Worm (Caenorhabditis elegans) whole organism, late embryonic: ENCODE measurements around the gene txt-6.

ENCODE experiments used
- K02D7.2 ChIP-seq: sonication (generic microtip); optimal IDR thresholded peaks from 2 replicates; lab custom pipeline; 2017; ENCODE audit warnings: mild to moderate bottlenecking, missing genetic modification characterization, missing compliant biosample characterization
- K09A11.1 ChIP-seq: sonication (generic microtip); optimal IDR thresholded peaks from 2 replicates; lab custom pipeline; 2017; ENCODE audit warnings: antibody characterized with exemption, mild to moderate bottlenecking, missing genetic modification characterization, missing compliant biosample characterization; ENCODE audit not compliant: insufficient read depth
- T23F11.4 ChIP-seq: fragments of 200-800 bp; sonication (Bioruptor generic); optimal IDR thresholded peaks from 2 replicates; lab custom pipeline; 2018; ENCODE audit warnings: mild to moderate bottlenecking, missing genetic modification characterization, missing compliant biosample characterization
- Y22D7AL.16 ChIP-seq: sonication (generic microtip); optimal IDR thresholded peaks from 2 replicates; lab custom pipeline; 2016; ENCODE audit warnings: missing genetic modification characterization, missing compliant biosample characterization
- ceh-18 ChIP-seq: sonication (generic microtip); optimal IDR thresholded peaks from 2 replicates; lab custom pipeline; 2016; ENCODE audit warnings: missing genetic modification characterization, missing compliant biosample characterization
- ceh-24 ChIP-seq: sonication (generic microtip); optimal IDR thresholded peaks from 2 replicates; lab custom pipeline; 2016; ENCODE audit warnings: mild to moderate bottlenecking, missing genetic modification characterization, missing compliant biosample characterization
- ceh-34 ChIP-seq: sonication (generic microtip); optimal IDR thresholded peaks from 2 replicates; lab custom pipeline; 2016; ENCODE audit warnings: mild to moderate bottlenecking, missing genetic modification characterization, missing compliant biosample characterization
- ceh-48 ChIP-seq: sonication (generic microtip); optimal IDR thresholded peaks from 2 replicates; lab custom pipeline; 2016; ENCODE audit warnings: missing genetic modification characterization, inconsistent platforms, missing compliant biosample characterization
- ceh-6 ChIP-seq: fragments of 200-800 bp; sonication (Bioruptor generic); optimal IDR thresholded peaks from 2 replicates; lab custom pipeline; 2018; ENCODE audit warnings: mild to moderate bottlenecking, missing genetic modification characterization, missing compliant biosample characterization
- ceh-9 ChIP-seq: sonication (generic microtip); optimal IDR thresholded peaks from 2 replicates; lab custom pipeline; 2016; ENCODE audit warnings: mild to moderate bottlenecking, missing genetic modification characterization, inconsistent platforms, missing compliant biosample characterization
- dmd-4 ChIP-seq: sonication (generic microtip); optimal IDR thresholded peaks from 2 replicates; lab custom pipeline; 2016; ENCODE audit warnings: borderline replicate concordance, missing genetic modification characterization, missing compliant biosample characterization
- elt-2 ChIP-seq: sonication (generic microtip); optimal IDR thresholded peaks from 2 replicates; lab custom pipeline; 2016; ENCODE audit warnings: missing genetic modification reagents, missing genetic modification characterization, missing compliant biosample characterization
- ets-4 ChIP-seq: sonication (generic microtip); optimal IDR thresholded peaks from 2 replicates; lab custom pipeline; 2016; ENCODE audit warnings: missing genetic modification characterization, missing compliant biosample characterization
- eyg-1 ChIP-seq: sonication (generic microtip); optimal IDR thresholded peaks from 2 replicates; lab custom pipeline; 2016; ENCODE audit warnings: missing genotype, missing genetic modification characterization, missing compliant biosample characterization
- fax-1 ChIP-seq: sonication (generic microtip); optimal IDR thresholded peaks from 2 replicates; lab custom pipeline; 2016; ENCODE audit warnings: missing genotype, missing genetic modification characterization, missing compliant biosample characterization
- fkh-6 ChIP-seq: sonication (generic microtip); optimal IDR thresholded peaks from 2 replicates; lab custom pipeline; 2016; ENCODE audit warnings: missing genetic modification characterization, missing compliant biosample characterization
- hlh-15 ChIP-seq: sonication (generic microtip); optimal IDR thresholded peaks from 2 replicates; lab custom pipeline; 2016; ENCODE audit warnings: missing genetic modification characterization, missing compliant biosample characterization
- hlh-30 ChIP-seq: sonication (generic microtip); optimal IDR thresholded peaks from 2 replicates; lab custom pipeline; 2017; ENCODE audit warnings: antibody characterized with exemption, missing genetic modification characterization, missing compliant biosample characterization; ENCODE audit not compliant: insufficient read depth
- lim-6 ChIP-seq: sonication (generic microtip); optimal IDR thresholded peaks from 2 replicates; lab custom pipeline; 2016; ENCODE audit warnings: missing genetic modification characterization, missing compliant biosample characterization
- lin-11 ChIP-seq: fragments of 200-800 bp; sonication (Bioruptor generic); optimal IDR thresholded peaks from 2 replicates; lab custom pipeline; 2018; ENCODE audit warnings: mild to moderate bottlenecking, missing genetic modification characterization, missing compliant biosample characterization
- madf-2 ChIP-seq: sonication (generic microtip); optimal IDR thresholded peaks from 2 replicates; lab custom pipeline; 2017; ENCODE audit warnings: missing genetic modification characterization, missing compliant biosample characterization
- mec-3 ChIP-seq: sonication (generic microtip); optimal IDR thresholded peaks from 2 replicates; lab custom pipeline; 2016; ENCODE audit warnings: borderline replicate concordance, missing genetic modification characterization, missing compliant biosample characterization
- nfya-1 ChIP-seq: sonication (generic microtip); optimal IDR thresholded peaks from 2 replicates; lab custom pipeline; 2017; ENCODE audit warnings: missing genetic modification characterization, mild to moderate bottlenecking, missing compliant biosample characterization, antibody characterized with exemption, moderate library complexity
- npax-4 ChIP-seq: sonication (generic microtip); optimal IDR thresholded peaks from 2 replicates; lab custom pipeline; 2016; ENCODE audit warnings: missing genetic modification characterization, missing compliant biosample characterization
- odd-2 ChIP-seq: sonication (generic microtip); optimal IDR thresholded peaks from 2 replicates; lab custom pipeline; 2017; ENCODE audit warnings: antibody characterized with exemption, mild to moderate bottlenecking, missing genetic modification characterization, missing compliant biosample characterization
- pag-3 ChIP-seq: sonication (generic microtip); optimal IDR thresholded peaks from 2 replicates; lab custom pipeline; 2016; ENCODE audit warnings: missing compliant biosample characterization, missing genetic modification characterization, borderline replicate concordance
- pax-1 ChIP-seq: fragments of 150-350 bp; optimal IDR thresholded peaks from 2 replicates; lab custom pipeline; 2014; ENCODE audit warnings: missing biosample characterization, missing genetic modification characterization
- pha-2 ChIP-seq: sonication (generic microtip); optimal IDR thresholded peaks from 2 replicates; lab custom pipeline; 2017; ENCODE audit warnings: mild to moderate bottlenecking, missing genetic modification characterization, missing compliant biosample characterization
- pha-4 ChIP-seq: fragments of 150-350 bp; optimal IDR thresholded peaks from 2 replicates; lab custom pipeline; 2018; ENCODE audit warnings: missing biosample characterization, missing genetic modification reagents, missing genetic modification characterization
- pqm-1 ChIP-seq: sonication (generic microtip); optimal IDR thresholded peaks from 2 replicates; lab custom pipeline; 2016; ENCODE audit warnings: missing genetic modification characterization, missing compliant biosample characterization
- ref-2 ChIP-seq: sonication (generic microtip); optimal IDR thresholded peaks from 2 replicates; lab custom pipeline; 2016; ENCODE audit warnings: missing genetic modification characterization, missing compliant biosample characterization
- sox-4 ChIP-seq: sonication (generic microtip); optimal IDR thresholded peaks from 2 replicates; lab custom pipeline; 2017; ENCODE audit warnings: mild to moderate bottlenecking, missing genetic modification characterization, inconsistent platforms, missing compliant biosample characterization
- syd-9 ChIP-seq: sonication (generic microtip); optimal IDR thresholded peaks from 2 replicates; lab custom pipeline; 2016; ENCODE audit warnings: mild to moderate bottlenecking, missing genetic modification characterization, moderate library complexity, missing compliant biosample characterization
- tbx-7 ChIP-seq: sonication (generic microtip); optimal IDR thresholded peaks from 2 replicates; lab custom pipeline; 2016; ENCODE audit warnings: missing genotype, missing genetic modification characterization, missing compliant biosample characterization
- unc-3 ChIP-seq, 2 experiments: fragments of 200-800 bp in 1 of 2; sonication (Bioruptor generic) in 1 of 2; sonication (generic microtip) in 1 of 2; conservative IDR thresholded peaks in 1 of 2; optimal IDR thresholded peaks in 1 of 2; 2 replicates each; pipeline versions ENCODE4 v1.3.6 to Lab custom; 2016 to 2022; ENCODE audit warnings: missing compliant biosample characterization in 2 of 2, missing genetic modification characterization in 2 of 2, missing genetic modification reagents in 1 of 2
- unc-42 ChIP-seq: sonication (generic microtip); optimal IDR thresholded peaks from 2 replicates; lab custom pipeline; 2016; ENCODE audit warnings: missing genotype, missing genetic modification characterization, missing compliant biosample characterization

Gene txt-6

ce11 chrV:4647857-4648256 is 41.1 kb upstream of the txt-6 start, which contains the start of gene F41F3.3 (continued):
- no peak for TF ChIP-seq unc-3 (GFP tag; conservative IDR thresholded peaks at IDR 0.05; lab: Robert Waterston, UW)
- TF ChIP-seq unc-3 (tag; optimal IDR thresholded peaks at IDR 0.05; lab: Kevin White, UChicago), result no peak
- TF ChIP-seq pax-1 (tag; lab: Kevin White, UChicago), result no peak
- TF ChIP-seq dmd-4 (tag; lab: Kevin White, UChicago), result peak; percentile 25
- TF ChIP-seq fkh-6 (tag; lab: Kevin White, UChicago), result no peak
- peak; percentile 67 for TF ChIP-seq mec-3
- no peak for TF ChIP-seq pha-2 (tag; lab: Kevin White, UChicago)
- no peak for TF ChIP-seq Y22D7AL.16 (tag; lab: Kevin White, UChicago)
- TF ChIP-seq ceh-9 (tag; lab: Kevin White, UChicago), result no peak
- TF ChIP-seq, all 69 proteins: peak for 16

- no peak for TF ChIP-seq eyg-1 (tag; lab: Kevin White, UChicago)
- no peak for TF ChIP-seq madf-2 (tag; lab: Kevin White, UChicago)
- no peak for TF ChIP-seq hlh-15 (tag; lab: Kevin White, UChicago)
- no peak for TF ChIP-seq nfya-1 (tag; lab: Kevin White, UChicago)
- TF ChIP-seq ets-4 (tag; lab: Kevin White, UChicago), result no peak
- no peak for TF ChIP-seq K09A11.1 (tag; lab: Kevin White, UChicago)
- no peak for TF ChIP-seq tbx-7 (tag; lab: Kevin White, UChicago)
- no peak for TF ChIP-seq unc-42 (tag; lab: Kevin White, UChicago)
- no peak for TF ChIP-seq ceh-6 (GFP tag; lab: Kevin White, UChicago)
- TF ChIP-seq ref-2 (tag; lab: Kevin White, UChicago), result no peak
- no peak for TF ChIP-seq lim-6 (tag; lab: Kevin White, UChicago)
- no peak for TF ChIP-seq ceh-34 (tag; lab: Kevin White, UChicago)
Measured at ce11 chrV:4647279-4647819, 40.6 kb upstream of the txt-6 start.

- TF ChIP-seq fax-1 (tag; lab: Kevin White, UChicago) (no peak), ceh-48 (tag; lab: Kevin White, UChicago) (no peak), K02D7.2 (tag; lab: Kevin White, UChicago) (no peak), ceh-34 (tag; lab: Kevin White, UChicago) (no peak), lin-11 (tag; lab: Kevin White, UChicago) (no peak), ceh-24 (tag; lab: Kevin White, UChicago) (no peak), unc-42 (tag; lab: Kevin White, UChicago) (no peak), odd-2 (no peak), pha-4 (no peak), pqm-1 (no peak), madf-2 (tag; lab: Kevin White, UChicago) (no peak), npax-4 (tag; lab: Kevin White, UChicago) (no peak), pha-2 (tag; lab: Kevin White, UChicago) (no peak), tbx-7 (tag; lab: Kevin White, UChicago) (no peak)
Measured at ce11 chrV:4642691-4643090, 36.0 kb upstream of the txt-6 start, which contains the start of gene soc-1. soc-1 (plus strand) TSS chrV:4642952.

ce11 chrV:4640501-4641150 is 33.9 kb upstream of the txt-6 start:
- TF ChIP-seq sox-4 (no peak), pag-3 (tag; lab: Kevin White, UChicago) (no peak), unc-42 (tag; lab: Kevin White, UChicago) (no peak), K02D7.2 (tag; lab: Kevin White, UChicago) (no peak), hlh-15 (tag; lab: Kevin White, UChicago) (no peak), fkh-6 (tag; lab: Kevin White, UChicago) (no peak), T23F11.4 (GFP tag; lab: Kevin White, UChicago) (no peak), syd-9 (tag; lab: Kevin White, UChicago) (no peak), hlh-30 (tag; lab: Kevin White, UChicago) (no peak), elt-2 (tag; lab: Kevin White, UChicago) (no peak), ceh-18 (tag; lab: Kevin White, UChicago) (no peak)
